Worm (Caenorhabditis elegans) whole organism, late embryonic: ENCODE results near the gene Y44A6D.5.

Experiments
- K02D7.2 ChIP-seq: sonication (generic microtip); optimal IDR thresholded peaks from 2 replicates; lab custom pipeline; 2017; ENCODE audit warnings: mild to moderate bottlenecking, missing genetic modification characterization, missing compliant biosample characterization
- ceh-6 ChIP-seq: fragments of 200-800 bp; sonication (Bioruptor generic); optimal IDR thresholded peaks from 2 replicates; lab custom pipeline; 2018; ENCODE audit warnings: mild to moderate bottlenecking, missing genetic modification characterization, missing compliant biosample characterization
- ceh-9 ChIP-seq: sonication (generic microtip); optimal IDR thresholded peaks from 2 replicates; lab custom pipeline; 2016; ENCODE audit warnings: mild to moderate bottlenecking, missing genetic modification characterization, inconsistent platforms, missing compliant biosample characterization
- dve-1 ChIP-seq: sonication (generic microtip); optimal IDR thresholded peaks from 2 replicates; lab custom pipeline; 2017; ENCODE audit warnings: antibody characterized with exemption, mild to moderate bottlenecking, missing genetic modification characterization, missing compliant biosample characterization
- elt-2 ChIP-seq: sonication (generic microtip); optimal IDR thresholded peaks from 2 replicates; lab custom pipeline; 2016; ENCODE audit warnings: missing genetic modification reagents, missing genetic modification characterization, missing compliant biosample characterization
- fkh-10 ChIP-seq: fragments of 150-350 bp; optimal IDR thresholded peaks from 2 replicates; lab custom pipeline; 2014; ENCODE audit warnings: missing biosample characterization, missing genetic modification reagents, missing genetic modification characterization
- hlh-15 ChIP-seq: sonication (generic microtip); optimal IDR thresholded peaks from 2 replicates; lab custom pipeline; 2016; ENCODE audit warnings: missing genetic modification characterization, missing compliant biosample characterization
- lin-11 ChIP-seq: fragments of 200-800 bp; sonication (Bioruptor generic); optimal IDR thresholded peaks from 2 replicates; lab custom pipeline; 2018; ENCODE audit warnings: mild to moderate bottlenecking, missing genetic modification characterization, missing compliant biosample characterization
- nhr-11 ChIP-seq: fragments of 150-350 bp; optimal IDR thresholded peaks from 2 replicates; lab custom pipeline; 2014; ENCODE audit warnings: missing biosample characterization, missing genetic modification characterization
- pqm-1 ChIP-seq: sonication (generic microtip); optimal IDR thresholded peaks from 2 replicates; lab custom pipeline; 2016; ENCODE audit warnings: missing genetic modification characterization, missing compliant biosample characterization
- tbx-2 ChIP-seq: sonication (generic microtip); optimal IDR thresholded peaks from 2 replicates; lab custom pipeline; 2016; ENCODE audit warnings: missing genetic modification characterization, missing compliant biosample characterization
- ztf-16 ChIP-seq: sonication (generic microtip); optimal IDR thresholded peaks from 2 replicates; lab custom pipeline; 2017; ENCODE audit warnings: missing genetic modification characterization, missing compliant biosample characterization

- TF ChIP-seq dve-1 (no peak), pqm-1 (tag; lab: Kevin White, UChicago) (no peak), hlh-15 (tag; lab: Kevin White, UChicago) (no peak), tbx-2 (no peak), elt-2 (no peak), lin-11 (no peak), K02D7.2 (tag; lab: Kevin White, UChicago) (no peak), nhr-11 (tag; lab: Kevin White, UChicago) (no peak), ztf-16 (tag; lab: Kevin White, UChicago) (no peak), ceh-6 (GFP tag; lab: Kevin White, UChicago) (no peak), ceh-9 (tag; lab: Kevin White, UChicago) (no peak), fkh-10 (no peak)
Observed at ce11 chrV:20780400-20780799, 22.4 kb downstream of the Y44A6D.5 start, which contains the start of gene hif-1.
